Fruit fly (Drosophila melanogaster): ENCODE data around the gene CG31809.

dm6 chr2L:16857131-16857530 is 1.4 kb downstream of the CG31809 start:
- no peak for TF ChIP-seq CG9948 (tag; optimal IDR thresholded peaks at IDR 0.05)
- no peak for TF ChIP-seq CG15710 (tag; optimal IDR thresholded peaks at IDR 0.05)
- no peak for TF ChIP-seq gl (tag; optimal IDR thresholded peaks at IDR 0.05)
- no peak for TF ChIP-seq CG12605 (GFP tag; IDR thresholded peaks at IDR 0.05)
